Fruit fly (Drosophila melanogaster) whole organism, embryonic: ENCODE results near the gene Arp2.

Experiments
- BEAF-32 ChIP-seq: fragments of 200-800 bp; sonication (Bioruptor generic); optimal IDR thresholded peaks from 3 replicates; lab custom pipeline; 2017; ENCODE audit warnings: missing biosample characterization, missing genetic modification characterization, mild to moderate bottlenecking, moderate library complexity, missing genetic modification reagents
- CG10267 ChIP-seq: fragments of 200-800 bp; sonication (Bioruptor generic); optimal IDR thresholded peaks from 2 replicates; lab custom pipeline; 2018; ENCODE audit warnings: missing biosample characterization, mild to moderate bottlenecking, missing genetic modification characterization, moderate library complexity
- CG11695 ChIP-seq: fragments of 200-800 bp; sonication (Bioruptor generic); IDR thresholded peaks from 3 replicates; pipeline ENCODE4 v1.3.6; 2022; ENCODE audit warnings: missing biosample characterization, missing genetic modification characterization
- CG12071 ChIP-seq: fragments of 200-800 bp; sonication (Bioruptor generic); optimal IDR thresholded peaks from 3 replicates; lab custom pipeline; 2018; ENCODE audit warnings: missing biosample characterization, mild to moderate bottlenecking, missing genetic modification characterization
- CG14014 ChIP-seq: fragments of 200-800 bp; sonication (Bioruptor generic); IDR thresholded peaks from 2 replicates; pipeline ENCODE4 v1.3.6; 2022; ENCODE audit warnings: missing biosample characterization, missing genetic modification characterization
- CG1529 ChIP-seq: fragments of 200-800 bp; sonication (Bioruptor generic); optimal IDR thresholded peaks from 3 replicates; lab custom pipeline; 2018; ENCODE audit warnings: missing biosample characterization, missing genetic modification characterization
- CG17328 ChIP-seq: fragments of 200-800 bp; sonication (Bioruptor generic); IDR thresholded peaks from 2 replicates; pipeline ENCODE4 v1.3.6; 2022; ENCODE audit warnings: missing biosample characterization, missing genetic modification characterization
- CG17359 ChIP-seq: fragments of 200-800 bp; sonication (Bioruptor generic); optimal IDR thresholded peaks from 3 replicates; lab custom pipeline; 2018; ENCODE audit warnings: missing biosample characterization, mild to moderate bottlenecking, missing genetic modification characterization, moderate library complexity
- CG17612 ChIP-seq: fragments of 200-800 bp; sonication (Bioruptor generic); IDR thresholded peaks from 2 replicates; pipeline ENCODE4 v1.3.6; 2022; ENCODE audit warnings: missing biosample characterization, missing genetic modification characterization
- CG17829 ChIP-seq: fragments of 200-800 bp; optimal IDR thresholded peaks from 2 replicates; lab custom pipeline; 2019; ENCODE audit warnings: missing biosample characterization, mild to moderate bottlenecking, missing genetic modification characterization, moderate library complexity
- CG2875 ChIP-seq: fragments of 200-800 bp; sonication (Bioruptor generic); optimal IDR thresholded peaks from 2 replicates; lab custom pipeline; 2017; ENCODE audit warnings: missing biosample characterization, mild to moderate bottlenecking, missing genetic modification characterization, missing genetic modification reagents
- CG31388 ChIP-seq: fragments of 200-800 bp; sonication (Bioruptor generic); optimal IDR thresholded peaks from 2 replicates; lab custom pipeline; 2016; ENCODE audit warnings: missing biosample characterization, missing genetic modification characterization
- CG31441 ChIP-seq: fragments of 200-800 bp; sonication (Bioruptor generic); IDR thresholded peaks from 2 replicates; pipeline ENCODE4 v1.3.6; 2022; ENCODE audit warnings: missing biosample characterization, missing genetic modification characterization
- CG4854 ChIP-seq: fragments of 200-800 bp; sonication (Bioruptor generic); optimal IDR thresholded peaks from 2 replicates; lab custom pipeline; 2016; ENCODE audit warnings: missing biosample characterization, missing genetic modification characterization, inconsistent platforms
- CG5180 ChIP-seq: fragments of 200-800 bp; sonication (Bioruptor generic); optimal IDR thresholded peaks from 3 replicates; lab custom pipeline; 2017; ENCODE audit warnings: missing biosample characterization, missing genetic modification characterization, mild to moderate bottlenecking, moderate library complexity, missing genetic modification reagents
- CG7372 ChIP-seq: fragments of 200-800 bp; sonication (Bioruptor generic); IDR thresholded peaks from 2 replicates; pipeline ENCODE4 v1.3.6; 2022; ENCODE audit warnings: missing biosample characterization, missing genetic modification characterization
- CG7745 ChIP-seq: fragments of 200-800 bp; sonication (Bioruptor generic); optimal IDR thresholded peaks from 2 replicates; lab custom pipeline; 2018; ENCODE audit warnings: missing biosample characterization, mild to moderate bottlenecking, missing genetic modification characterization, moderate library complexity
- CG8089 ChIP-seq: fragments of 200-800 bp; sonication (Bioruptor generic); optimal IDR thresholded peaks from 3 replicates; lab custom pipeline; 2016; ENCODE audit warnings: missing biosample characterization, missing genetic modification characterization
- CG8359 ChIP-seq: fragments of 200-800 bp; sonication (Bioruptor generic); optimal IDR thresholded peaks from 2 replicates; lab custom pipeline; 2017; ENCODE audit warnings: missing biosample characterization, mild to moderate bottlenecking, missing genetic modification characterization, borderline replicate concordance
- CG8765 ChIP-seq: fragments of 200-800 bp; sonication (Bioruptor generic); IDR thresholded peaks from 2 replicates; pipeline ENCODE4 v1.3.6; 2022; ENCODE audit warnings: missing biosample characterization, missing genetic modification characterization
- CG8944 ChIP-seq: fragments of 200-800 bp; sonication (Bioruptor generic); optimal IDR thresholded peaks from 3 replicates; lab custom pipeline; 2016; ENCODE audit warnings: missing biosample characterization, missing genetic modification characterization
- CG9727 ChIP-seq: fragments of 200-800 bp; sonication (Bioruptor generic); optimal IDR thresholded peaks from 3 replicates; lab custom pipeline; 2017; ENCODE audit warnings: missing biosample characterization, mild to moderate bottlenecking, missing genetic modification characterization
- CG9797 ChIP-seq: fragments of 200-800 bp; sonication (Bioruptor generic); optimal IDR thresholded peaks from 3 replicates; lab custom pipeline; 2018; ENCODE audit warnings: missing biosample characterization, mild to moderate bottlenecking, missing genetic modification characterization
- CTCF ChIP-seq: fragments of 200-800 bp; sonication (Bioruptor generic); optimal IDR thresholded peaks from 2 replicates; lab custom pipeline; 2017; ENCODE audit warnings: missing biosample characterization, mild to moderate bottlenecking, missing genetic modification characterization, moderate library complexity
- D19B ChIP-seq: fragments of 200-800 bp; sonication (Bioruptor generic); optimal IDR thresholded peaks from 2 replicates; lab custom pipeline; 2017; ENCODE audit warnings: missing biosample characterization, mild to moderate bottlenecking, missing genetic modification characterization
- E2f1 ChIP-seq: fragments of 200-800 bp; sonication (Bioruptor generic); IDR thresholded peaks from 2 replicates; pipeline ENCODE4 v1.3.6; 2022; ENCODE audit warnings: missing biosample characterization, missing genetic modification characterization
- H2.0 ChIP-seq: fragments of 200-800 bp; sonication (Bioruptor generic); IDR thresholded peaks from 2 replicates; pipeline ENCODE4 v1.3.6; 2022; ENCODE audit warnings: missing biosample characterization, missing genetic modification characterization
- Hmr ChIP-seq: fragments of 200-800 bp; sonication (Bioruptor generic); optimal IDR thresholded peaks from 3 replicates; lab custom pipeline; 2017; ENCODE audit warnings: mild to moderate bottlenecking, missing biosample characterization, missing genetic modification reagents, missing genetic modification characterization
- Hr51 ChIP-seq, 2 experiments: fragments of 200-800 bp; sonication (Bioruptor generic); optimal IDR thresholded peaks; 2 replicates in 1 of 2; 3 replicates in 1 of 2; lab custom pipeline; 2016 to 2018; ENCODE audit warnings: missing biosample characterization in 2 of 2, missing genetic modification characterization in 2 of 2, mild to moderate bottlenecking in 1 of 2, moderate library complexity in 1 of 2
- MBD-R2 ChIP-seq: fragments of 200-800 bp; sonication (Bioruptor generic); IDR thresholded peaks from 2 replicates; pipeline ENCODE4 v1.3.6; 2022; ENCODE audit warnings: missing biosample characterization, missing genetic modification characterization
- Max ChIP-seq: fragments of 200-800 bp; sonication (Bioruptor generic); optimal IDR thresholded peaks from 2 replicates; lab custom pipeline; 2016; ENCODE audit warnings: missing biosample characterization, mild to moderate bottlenecking, missing genetic modification characterization
- Mrtf ChIP-seq: fragments of 200-800 bp; sonication (Bioruptor generic); IDR thresholded peaks from 3 replicates; pipeline ENCODE4 v1.3.6; 2022; ENCODE audit warnings: missing biosample characterization, missing genetic modification characterization
- emc ChIP-seq: fragments of 200-800 bp; sonication (Bioruptor generic); optimal IDR thresholded peaks from 2 replicates; lab custom pipeline; 2016; ENCODE audit warnings: missing biosample characterization, missing genetic modification characterization
- ewg ChIP-seq: fragments of 200-800 bp; sonication (Bioruptor generic); optimal IDR thresholded peaks from 3 replicates; lab custom pipeline; 2017; ENCODE audit warnings: mild to moderate bottlenecking, missing biosample characterization, missing genetic modification reagents, missing genetic modification characterization
- fd3F ChIP-seq: fragments of 200-800 bp; sonication (Bioruptor generic); optimal IDR thresholded peaks from 2 replicates; lab custom pipeline; 2018; ENCODE audit warnings: missing biosample characterization, mild to moderate bottlenecking, missing genetic modification characterization, moderate library complexity
- fd64A ChIP-seq: fragments of 200-800 bp; sonication (Bioruptor generic); optimal IDR thresholded peaks from 3 replicates; lab custom pipeline; 2018; ENCODE audit warnings: missing biosample characterization, mild to moderate bottlenecking, missing genetic modification characterization
- ftz-f1 ChIP-seq: fragments of 200-800 bp; sonication (Bioruptor generic); optimal IDR thresholded peaks from 2 replicates; lab custom pipeline; 2016; ENCODE audit warnings: missing biosample characterization, missing genetic modification characterization
- gt ChIP-seq: fragments of 200-800 bp; sonication (Bioruptor generic); IDR thresholded peaks from 2 replicates; pipeline ENCODE4 v1.3.6; 2022; ENCODE audit warnings: missing biosample characterization, missing genetic modification characterization
- hkb ChIP-seq, 2 experiments: fragments of 200-800 bp in 1 of 2; fragments of >200 bp in 1 of 2; sonication (Bioruptor generic) in 1 of 2; IDR thresholded peaks in 1 of 2; optimal IDR thresholded peaks in 1 of 2; 2 replicates each; pipeline versions ENCODE4 v1.3.6 to Lab custom; 2017 to 2022; ENCODE audit warnings: missing biosample characterization in 1 of 2, missing genetic modification characterization in 1 of 2
- kay ChIP-seq: fragments of 200-800 bp; sonication (Bioruptor generic); optimal IDR thresholded peaks from 2 replicates; lab custom pipeline; 2016; ENCODE audit warnings: missing biosample characterization, missing genetic modification characterization
- mirr ChIP-seq: fragments of 200-800 bp; sonication (Bioruptor generic); optimal IDR thresholded peaks from 3 replicates; lab custom pipeline; 2018; ENCODE audit warnings: missing biosample characterization, mild to moderate bottlenecking, missing genetic modification characterization
- nerfin-2 ChIP-seq: fragments of 200-800 bp; sonication (Bioruptor generic); IDR thresholded peaks from 2 replicates; pipeline ENCODE4 v1.3.6; 2022; ENCODE audit warnings: missing biosample characterization, missing genetic modification characterization; ENCODE audit not compliant: partially characterized antibody
- oc ChIP-seq: fragments of 200-800 bp; sonication (Bioruptor generic); optimal IDR thresholded peaks from 2 replicates; lab custom pipeline; 2018; ENCODE audit warnings: missing biosample characterization, mild to moderate bottlenecking, missing genetic modification characterization, moderate library complexity
- seq ChIP-seq: fragments of 200-800 bp; sonication (Bioruptor generic); IDR thresholded peaks from 2 replicates; pipeline ENCODE4 v1.3.6; 2022; ENCODE audit warnings: missing biosample characterization, missing genetic modification characterization
- sna ChIP-seq: fragments of 200-800 bp; sonication (Bioruptor generic); IDR thresholded peaks from 2 replicates; pipeline ENCODE4 v1.3.6; 2022; ENCODE audit warnings: missing biosample characterization, missing genetic modification characterization; ENCODE audit not compliant: partially characterized antibody
- sob ChIP-seq: fragments of 200-800 bp; sonication (Bioruptor generic); IDR thresholded peaks from 2 replicates; pipeline ENCODE4 v1.3.6; 2022; ENCODE audit warnings: missing biosample characterization, missing genetic modification characterization
- tll ChIP-seq, 2 experiments: fragments of 200-800 bp in 1 of 2; fragments of >200 bp in 1 of 2; sonication (Bioruptor generic) in 1 of 2; optimal IDR thresholded peaks; 2 replicates each; lab custom pipeline; 2017 to 2019; ENCODE audit warnings: missing biosample characterization in 2 of 2, missing genetic modification characterization in 2 of 2, mild to moderate bottlenecking in 1 of 2, moderate library complexity in 1 of 2
- wdn ChIP-seq: fragments of 200-800 bp; sonication (Bioruptor generic); IDR thresholded peaks from 2 replicates; pipeline ENCODE4 v1.3.6; 2022; ENCODE audit warnings: missing biosample characterization, missing genetic modification characterization
- z ChIP-seq: fragments of 200-800 bp; sonication (Bioruptor generic); IDR thresholded peaks from 3 replicates; pipeline ENCODE4 v1.3.6; 2022; ENCODE audit warnings: missing biosample characterization, missing genetic modification characterization
- zf30C ChIP-seq: fragments of 200-800 bp; sonication (Bioruptor generic); optimal IDR thresholded peaks from 3 replicates; lab custom pipeline; 2018; ENCODE audit warnings: missing biosample characterization, mild to moderate bottlenecking, missing genetic modification characterization
- zfh1 ChIP-seq: fragments of 200-800 bp; sonication (Bioruptor generic); IDR thresholded peaks from 3 replicates; pipeline ENCODE4 v1.3.6; 2022; ENCODE audit warnings: missing biosample characterization, missing genetic modification characterization

Gene Arp2

DNA sequence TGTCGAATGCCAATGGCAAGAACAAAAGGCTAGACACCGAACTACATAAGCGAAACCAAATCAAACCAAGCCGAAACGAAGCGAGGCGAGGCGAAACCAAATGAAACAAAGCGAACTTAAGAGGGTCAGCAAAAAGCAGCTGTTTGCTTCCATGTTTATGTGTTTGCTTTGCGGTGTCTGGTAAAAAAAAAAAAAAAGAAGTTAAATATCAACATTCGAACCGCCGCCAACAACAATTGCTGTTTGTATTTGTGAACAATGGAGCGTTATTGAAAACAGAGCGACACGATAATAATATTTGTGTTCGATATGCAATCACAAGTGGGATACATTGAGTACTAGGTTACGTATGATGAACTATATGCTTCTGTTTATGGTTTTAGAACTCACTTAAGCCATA is 19.9 kb upstream of the Arp2 start (continued):
- TF ChIP-seq CG7372 (no peak), z (GFP tag; lab: Robert Waterston, UW) (no peak), CG11695 (GFP tag; lab: Robert Waterston, UW) (0 out of 3 replicates have a peak, but pooled peaks have one; percentile 38), zf30C (no peak), CG17829 (tag; lab: Kevin White, UChicago) (no peak), CG17612 (no peak), CG1529 (GFP tag; lab: Kevin White, UChicago) (no peak), tll (GFP tag; optimal IDR thresholded peaks at IDR 0.05; lab: Kevin White, UChicago) (no peak), fd64A (no peak), nerfin-2 (GFP tag; lab: Robert Waterston, UW) (no peak), CG8765 (no peak), CG8089 (GFP tag; lab: Kevin White, UChicago) (no peak), CG31388 (GFP tag; lab: Kevin White, UChicago) (no peak), zfh1 (GFP tag; lab: Robert Waterston, UW) (no peak), CG10267 (tag; lab: Kevin White, UChicago) (no peak), H2.0 (GFP tag; lab: Robert Waterston, UW) (no peak), BEAF-32 (GFP tag; lab: Kevin White, UChicago) (no peak), CG8944 (GFP tag; lab: Kevin White, UChicago) (no peak), Hmr (GFP tag; lab: Kevin White, UChicago) (peak; percentile 73), MBD-R2 (no peak), CG14014 (GFP tag; lab: Robert Waterston, UW) (peak; percentile 55; the same call in 1 of the 2 replicates), mirr (GFP tag; lab: Kevin White, UChicago) (peak; percentile 38), CG9797 (GFP tag; lab: Kevin White, UChicago) (no peak), CG17359 (peak; percentile 20), CG17328 (no peak), oc (tag; lab: Kevin White, UChicago) (no peak), emc (GFP tag; lab: Kevin White, UChicago) (no peak), ftz-f1 (GFP tag; lab: Kevin White, UChicago) (no peak), CG7745 (no peak), seq (GFP tag; lab: Robert Waterston, UW) (no peak), D19B (no peak), sna (no peak), CG5180 (GFP tag; lab: Kevin White, UChicago) (no peak), hkb (optimal IDR thresholded peaks at IDR 0.05; lab: Kevin White, UChicago) (no peak), hkb (GFP tag; IDR thresholded peaks at IDR 0.05; lab: Robert Waterston, UW) (no peak), wdn (GFP tag; lab: Robert Waterston, UW) (no peak), fd3F (GFP tag; lab: Kevin White, UChicago) (peak; percentile 22), CG4854 (GFP tag; lab: Kevin White, UChicago) (no peak), Mrtf (GFP tag; lab: Robert Waterston, UW) (no peak), ewg (GFP tag; lab: Kevin White, UChicago) (no peak), Max (GFP tag; lab: Kevin White, UChicago) (no peak), CG31441 (GFP tag; lab: Robert Waterston, UW) (no peak), CG2875 (GFP tag; lab: Kevin White, UChicago) (peak; percentile 9), sob (GFP tag; lab: Robert Waterston, UW) (peak; percentile 61; the same call in 1 of the 2 replicates), CG8359 (no peak), Hr51 (GFP tag; optimal IDR thresholded peaks at IDR 0.05; lab: Kevin White, UChicago) (no peak), kay (GFP tag; lab: Kevin White, UChicago) (no peak), CTCF (no peak), E2f1 (no peak), gt (GFP tag; lab: Robert Waterston, UW) (no peak), CG9727 (GFP tag; lab: Kevin White, UChicago) (peak; percentile 6), CG12071 (peak; percentile 47)
